Fruit fly (Drosophila melanogaster) S2 (cell line): ENCODE data around the gene rpk.

Experiments
- CG8478 ChIP-seq: fragments of >200 bp; optimal IDR thresholded peaks from 2 replicates; lab custom pipeline; 2018
- CTCF ChIP-seq, 2 experiments: fragments of >200 bp; optimal IDR thresholded peaks; 2 replicates each; lab custom pipeline; 2018

DNA sequence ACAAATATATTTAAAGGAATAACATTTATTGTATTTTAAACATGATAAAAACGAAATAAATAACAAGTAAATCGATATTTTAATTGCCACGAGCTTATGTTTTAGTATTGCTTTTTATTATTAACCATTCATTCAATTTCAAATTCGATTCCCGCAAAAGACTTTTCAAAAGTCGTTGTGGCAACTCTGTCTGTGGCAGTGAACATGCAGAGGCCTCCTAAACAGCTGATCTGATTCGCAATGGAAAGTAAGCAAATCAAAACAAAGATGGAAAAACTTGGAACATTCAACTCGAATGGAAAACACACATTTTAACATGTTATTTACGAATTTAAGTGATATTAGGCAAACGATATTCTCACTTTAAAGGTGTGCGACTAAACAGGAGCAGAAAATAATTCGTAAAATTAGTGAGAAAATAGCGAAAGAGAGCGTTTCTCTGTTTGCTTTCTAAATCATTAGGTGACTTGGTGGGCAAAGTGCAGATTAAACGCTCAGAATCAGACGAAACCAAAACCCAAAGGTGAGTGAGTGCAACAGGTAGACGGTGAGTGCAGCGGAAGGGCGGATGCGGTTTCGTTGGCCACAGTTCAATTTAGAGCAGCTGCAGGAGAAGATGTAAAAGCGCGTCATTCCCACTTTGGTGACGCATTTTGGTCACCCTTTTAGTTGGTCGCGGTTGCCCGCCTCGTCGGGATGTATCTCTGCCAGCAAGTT is 8.9 kb downstream of the rpk start, which contains the start of gene spartin:
- no peak for TF ChIP-seq CG8478 (lab: Kevin White, UChicago)
- TF ChIP-seq CTCF (optimal IDR thresholded peaks at IDR 0.05; lab: Kevin White, UChicago), result no peak
